Worm (Caenorhabditis elegans) whole organism, mixed stage, embryonic: Measurements from ENCODE around the gene C09B9.2.

Experiments
- M03D4.4 ChIP-seq: sonication (generic microtip); optimal IDR thresholded peaks from 2 replicates; lab custom pipeline; 2017; ENCODE audit warnings: mild to moderate bottlenecking, missing genetic modification characterization, missing compliant biosample characterization
- bed-3 ChIP-seq: fragments of 200-800 bp; sonication (Bioruptor generic); optimal IDR thresholded peaks from 3 replicates; lab custom pipeline; 2018; ENCODE audit warnings: mild to moderate bottlenecking, missing genetic modification characterization, moderate library complexity, missing compliant biosample characterization
- ceh-39 ChIP-seq: fragments of 150-350 bp; optimal IDR thresholded peaks from 2 replicates; lab custom pipeline; 2014; ENCODE audit warnings: missing biosample characterization, missing genetic modification characterization
- ceh-43 ChIP-seq: fragments of 200-800 bp; sonication (Bioruptor generic); optimal IDR thresholded peaks from 2 replicates; lab custom pipeline; 2018; ENCODE audit warnings: mild to moderate bottlenecking, missing genetic modification characterization, moderate library complexity, missing compliant biosample characterization
- ceh-83 ChIP-seq: fragments of 200-800 bp; sonication (Bioruptor generic); optimal IDR thresholded peaks from 2 replicates; lab custom pipeline; 2018; ENCODE audit warnings: mild to moderate bottlenecking, missing genetic modification characterization, missing compliant biosample characterization
- ces-1 ChIP-seq: fragments of 150-350 bp; optimal IDR thresholded peaks from 2 replicates; lab custom pipeline; 2014; ENCODE audit warnings: missing biosample characterization, missing genetic modification reagents, missing genetic modification characterization
- cnd-1 ChIP-seq: fragments of 200-800 bp; sonication (Bioruptor generic); optimal IDR thresholded peaks from 2 replicates; lab custom pipeline; 2018; ENCODE audit warnings: mild to moderate bottlenecking, missing genetic modification characterization, missing compliant biosample characterization
- drap-1 ChIP-seq: fragments of 200-800 bp; sonication (Bioruptor generic); optimal IDR thresholded peaks from 3 replicates; lab custom pipeline; 2018; ENCODE audit warnings: mild to moderate bottlenecking, missing genetic modification characterization, missing compliant biosample characterization
- ham-2 ChIP-seq: fragments of 200-800 bp; sonication (Bioruptor generic); optimal IDR thresholded peaks from 2 replicates; lab custom pipeline; 2018; ENCODE audit warnings: mild to moderate bottlenecking, missing genetic modification characterization, missing compliant biosample characterization
- hlh-1 ChIP-seq: fragments of 150-350 bp; optimal IDR thresholded peaks from 2 replicates; lab custom pipeline; 2014; ENCODE audit warnings: missing biosample characterization, missing genetic modification reagents, missing genetic modification characterization
- lin-32 ChIP-seq: fragments of 200-800 bp; sonication (Bioruptor generic); optimal IDR thresholded peaks from 2 replicates; lab custom pipeline; 2018; ENCODE audit warnings: mild to moderate bottlenecking, missing genetic modification characterization, missing compliant biosample characterization
- lsy-2 ChIP-seq: fragments of 150-350 bp; optimal IDR thresholded peaks from 2 replicates; lab custom pipeline; 2014; ENCODE audit warnings: missing biosample characterization, missing genetic modification characterization
- mab-5 ChIP-seq: fragments of 150-350 bp; optimal IDR thresholded peaks from 2 replicates; lab custom pipeline; 2014; ENCODE audit warnings: missing biosample characterization, missing genetic modification characterization
- mep-1 ChIP-seq: fragments of 150-350 bp; optimal IDR thresholded peaks from 2 replicates; lab custom pipeline; 2017; ENCODE audit warnings: missing biosample characterization, missing genetic modification reagents, missing genetic modification characterization, inconsistent platforms
- mls-2 ChIP-seq: sonication (generic microtip); optimal IDR thresholded peaks from 2 replicates; lab custom pipeline; 2016; ENCODE audit warnings: mild to moderate bottlenecking, missing genetic modification characterization, moderate library complexity, missing compliant biosample characterization
- nhr-12 ChIP-seq: fragments of 150-350 bp; optimal IDR thresholded peaks from 2 replicates; lab custom pipeline; 2014; ENCODE audit warnings: missing biosample characterization, missing genetic modification characterization
- nhr-2 ChIP-seq: fragments of 150-350 bp; optimal IDR thresholded peaks from 2 replicates; lab custom pipeline; 2014; ENCODE audit warnings: missing biosample characterization, missing genetic modification characterization
- nhr-237 ChIP-seq: fragments of 150-350 bp; optimal IDR thresholded peaks from 2 replicates; lab custom pipeline; 2014; ENCODE audit warnings: missing biosample characterization, missing genetic modification characterization
- sem-2 ChIP-seq: fragments of 200-800 bp; sonication (Bioruptor generic); optimal IDR thresholded peaks from 2 replicates; lab custom pipeline; 2018; ENCODE audit warnings: mild to moderate bottlenecking, missing genetic modification characterization, missing compliant biosample characterization
- snpc-4 ChIP-seq: fragments of 150-350 bp; optimal IDR thresholded peaks from 2 replicates; lab custom pipeline; 2014; ENCODE audit warnings: missing biosample characterization, missing genetic modification characterization
- sptf-1 ChIP-seq: sonication (generic microtip); optimal IDR thresholded peaks from 2 replicates; lab custom pipeline; 2017; ENCODE audit warnings: mild to moderate bottlenecking, missing genetic modification characterization, moderate library complexity, missing compliant biosample characterization
- unc-120 ChIP-seq: sonication (generic microtip); optimal IDR thresholded peaks from 2 replicates; lab custom pipeline; 2017; ENCODE audit warnings: missing genetic modification characterization, missing compliant biosample characterization; ENCODE audit not compliant: poor library complexity, severe bottlenecking
- unc-39 ChIP-seq: fragments of 150-350 bp; optimal IDR thresholded peaks from 2 replicates; lab custom pipeline; 2014; ENCODE audit warnings: missing biosample characterization, missing genetic modification characterization
- unc-62 ChIP-seq: fragments of 150-350 bp; optimal IDR thresholded peaks from 2 replicates; lab custom pipeline; 2014; ENCODE audit warnings: missing biosample characterization, missing genetic modification reagents, missing genetic modification characterization
- zip-8 ChIP-seq: fragments of 150-350 bp; optimal IDR thresholded peaks from 2 replicates; lab custom pipeline; 2014; ENCODE audit warnings: missing biosample characterization, missing genetic modification characterization
- ztf-11 ChIP-seq: fragments of 150-350 bp; optimal IDR thresholded peaks from 2 replicates; lab custom pipeline; 2014; ENCODE audit warnings: missing biosample characterization, missing genetic modification characterization

Gene C09B9.2

ce11 chrIV:5076607-5077006 lies 47.5 kb downstream of the C09B9.2 start:
- TF ChIP-seq lin-32 (peak; percentile 36), unc-62 (GFP tag; lab: Kevin White, UChicago) (peak; percentile 62), ceh-39 (tag; lab: Kevin White, UChicago) (peak; percentile 26), mls-2 (tag; lab: Kevin White, UChicago) (no peak), nhr-2 (tag; lab: Kevin White, UChicago) (peak; percentile 48), unc-39 (tag; lab: Kevin White, UChicago) (no peak), hlh-1 (peak; percentile 74), zip-8 (peak; percentile 45)

- no peak for TF ChIP-seq lin-32
- peak; percentile 21 for TF ChIP-seq unc-120 (tag; lab: Kevin White, UChicago)
- TF ChIP-seq unc-62 (GFP tag; lab: Kevin White, UChicago) = peak; percentile 4
- TF ChIP-seq nhr-2 (tag; lab: Kevin White, UChicago) = peak; percentile 53
- no peak for TF ChIP-seq ztf-11 (tag; lab: Kevin White, UChicago)
- TF ChIP-seq ceh-43 = no peak
- no peak for TF ChIP-seq nhr-12 (tag; lab: Kevin White, UChicago)
- TF ChIP-seq mls-2 (tag; lab: Kevin White, UChicago) = peak; percentile 33
- TF ChIP-seq unc-39 (tag; lab: Kevin White, UChicago) = no peak
- TF ChIP-seq hlh-1 = peak; percentile 5
- no peak for TF ChIP-seq nhr-237 (tag; lab: Kevin White, UChicago)
- peak; percentile 9 for TF ChIP-seq drap-1
- no peak for TF ChIP-seq bed-3 (GFP tag; lab: Kevin White, UChicago)
- peak; percentile 37 for TF ChIP-seq cnd-1 (tag; lab: Kevin White, UChicago)
- TF ChIP-seq ceh-39 (tag; lab: Kevin White, UChicago) = no peak
- peak; percentile 28 for TF ChIP-seq zip-8
- no peak for TF ChIP-seq lsy-2 (tag; lab: Kevin White, UChicago)
- TF ChIP-seq sptf-1 = no peak
- TF ChIP-seq mep-1 (tag; lab: Kevin White, UChicago) = peak; percentile 31
- no peak for TF ChIP-seq ces-1 (GFP tag; lab: Kevin White, UChicago)
- no peak for TF ChIP-seq mab-5 (tag; lab: Kevin White, UChicago)
- TF ChIP-seq M03D4.4 (tag; lab: Kevin White, UChicago) = peak; percentile 43
- peak; percentile 59 for TF ChIP-seq ham-2 (GFP tag; lab: Kevin White, UChicago)
- no peak for TF ChIP-seq sem-2 (GFP tag; lab: Kevin White, UChicago)
- TF ChIP-seq snpc-4 (tag; lab: Kevin White, UChicago) = no peak
Observed at ce11 chrIV:5077918-5078317, 48.8 kb downstream of the C09B9.2 start.

ce11 chrIV:5078846-5079245 lies 49.8 kb downstream of the C09B9.2 start:
- TF ChIP-seq sptf-1 (no peak), ztf-11 (tag; lab: Kevin White, UChicago) (no peak), lin-32 (peak; percentile 49), unc-39 (tag; lab: Kevin White, UChicago) (no peak), ceh-43 (no peak), ces-1 (GFP tag; lab: Kevin White, UChicago) (peak; percentile 75), hlh-1 (peak; percentile 18), unc-120 (tag; lab: Kevin White, UChicago) (peak; percentile 59), bed-3 (GFP tag; lab: Kevin White, UChicago) (no peak), M03D4.4 (tag; lab: Kevin White, UChicago) (no peak), ceh-83 (GFP tag; lab: Kevin White, UChicago) (no peak), mep-1 (tag; lab: Kevin White, UChicago) (peak; percentile 13), unc-62 (GFP tag; lab: Kevin White, UChicago) (peak; percentile 36), cnd-1 (tag; lab: Kevin White, UChicago) (peak; percentile 84), nhr-2 (tag; lab: Kevin White, UChicago) (peak; percentile 63)
